Fruit fly (Drosophila melanogaster): ENCODE data around the gene CG7857.
A peak's percentile ranks its signal among the peaks of the same experiment; 100 is the strongest.

Gene CG7857

DNA sequence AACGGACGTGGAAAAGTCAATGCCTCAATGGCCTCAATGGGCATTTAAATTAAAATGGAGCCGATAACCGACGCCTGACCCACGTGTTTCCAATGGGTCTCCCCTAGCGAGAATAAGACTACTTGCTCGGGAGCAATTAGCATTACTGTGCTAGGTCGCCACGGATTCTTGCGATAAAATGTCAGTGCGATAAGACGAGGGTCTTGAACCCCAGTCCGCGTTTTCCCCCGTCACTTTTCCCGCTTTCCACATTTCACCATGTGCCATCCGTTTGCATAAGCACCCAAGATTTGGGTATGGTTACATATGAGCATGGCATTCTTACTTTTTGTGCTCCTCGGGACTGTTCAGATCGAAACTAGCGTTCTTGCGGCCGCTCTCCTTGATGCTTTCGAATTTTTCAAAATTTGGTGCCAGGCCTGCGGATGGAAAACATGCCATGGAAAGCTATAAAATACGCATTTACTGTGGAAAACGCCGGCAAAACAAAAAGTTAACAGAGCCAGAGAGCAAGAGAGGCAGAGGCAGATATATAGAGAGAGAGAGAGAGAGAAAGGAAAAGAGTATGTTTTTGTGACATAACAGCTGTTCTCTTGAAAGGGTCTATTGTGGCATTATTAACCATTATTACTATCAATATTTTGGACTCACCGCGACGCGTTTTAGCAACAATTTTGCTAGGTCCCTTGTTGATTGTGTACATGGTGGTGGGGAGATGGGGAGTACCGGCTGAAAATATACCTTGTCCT, 2.6 kb upstream of the CG7857 start:
- peak; percentile 80 to 81 for TF ChIP-seq dl (GFP tag; optimal IDR thresholded peaks at IDR 0.05; ENCODE audit: insufficient read depth in 1 of 2, partially characterized antibody in 2 of 2)
- no peak for TF ChIP-seq woc (GFP tag; optimal IDR thresholded peaks at IDR 0.05)
- no peak for TF ChIP-seq Rel (GFP tag; optimal IDR thresholded peaks at IDR 0.05)
- TF ChIP-seq Rel (tag; optimal IDR thresholded peaks at IDR 0.05) = peak; percentile 95
- no peak for TF ChIP-seq br (GFP tag; optimal IDR thresholded peaks at IDR 0.05)
- TF ChIP-seq Dif (GFP tag; optimal IDR thresholded peaks at IDR 0.05; ENCODE audit: partially characterized antibody) = peak; percentile 92
- no peak for TF ChIP-seq CrebA (GFP tag; optimal IDR thresholded peaks at IDR 0.05; ENCODE audit: borderline replicate concordance)

DNA sequence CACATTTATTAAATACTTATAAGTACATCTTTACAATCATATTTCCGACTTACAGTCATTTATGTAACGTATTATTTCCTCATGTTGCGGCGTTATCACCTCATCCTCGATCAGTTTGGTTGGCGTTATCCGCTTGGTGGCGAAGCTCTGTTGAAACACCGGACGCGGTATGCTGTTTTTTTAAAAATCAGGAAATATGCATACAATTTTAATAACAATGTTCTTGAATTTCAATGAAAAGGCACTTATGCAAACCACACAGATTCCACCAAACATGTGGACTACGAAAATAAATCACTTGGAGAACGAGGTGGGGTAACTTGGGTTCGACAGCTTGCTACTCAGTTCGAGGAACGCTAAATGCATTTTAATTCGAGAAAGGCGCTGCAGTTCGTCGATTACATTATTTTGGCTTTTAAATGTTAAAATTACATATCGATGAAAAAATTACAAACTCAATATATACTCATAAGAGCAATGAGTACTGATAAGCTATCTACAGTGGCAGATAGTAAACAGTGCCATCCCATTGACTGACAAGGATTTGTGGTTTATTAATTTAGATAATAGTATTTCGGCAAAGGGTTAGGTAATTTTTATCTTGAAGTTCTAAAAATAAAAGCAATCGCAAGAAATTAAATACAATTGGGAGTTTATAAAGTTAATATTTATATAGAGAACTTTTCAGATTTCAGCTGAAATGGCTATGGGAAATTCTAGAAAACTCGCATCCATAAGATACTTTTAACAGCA, 1.7 kb upstream of the CG7857 start:
- TF ChIP-seq foxo (GFP tag; optimal IDR thresholded peaks at IDR 0.05) (no peak), sage (GFP tag; optimal IDR thresholded peaks at IDR 0.05) (peak; percentile 2)

DNA sequence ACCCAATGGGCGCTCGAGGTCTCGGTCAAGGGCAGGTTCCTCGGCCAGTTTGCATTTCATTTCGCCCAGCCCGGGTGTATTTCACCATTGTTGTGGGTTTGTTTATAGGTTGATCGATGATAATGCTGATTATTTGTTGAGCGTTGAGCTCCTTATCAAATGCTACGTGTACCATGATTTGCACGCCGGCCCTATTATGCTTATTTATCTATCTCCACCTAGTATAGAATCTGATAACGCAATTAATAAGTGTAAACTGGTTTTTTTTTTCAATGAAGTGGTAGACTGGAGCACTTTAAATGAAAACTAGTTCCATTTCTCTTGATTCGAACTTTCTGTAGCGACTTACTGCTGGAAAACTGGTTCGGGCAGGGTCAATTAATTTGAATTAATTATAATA, 2.4 kb downstream of the CG7857 start:
- TF ChIP-seq ey (GFP tag; optimal IDR thresholded peaks at IDR 0.05) = no peak
- no peak for TF ChIP-seq Myc (optimal IDR thresholded peaks at IDR 0.05)
- TF ChIP-seq Hr78 (GFP tag; optimal IDR thresholded peaks at IDR 0.05) = no peak
- no peak for TF ChIP-seq dl (GFP tag; optimal IDR thresholded peaks at IDR 0.05; ENCODE audit: insufficient read depth in 1 of 2, partially characterized antibody in 2 of 2)
- no peak for TF ChIP-seq woc (GFP tag; optimal IDR thresholded peaks at IDR 0.05)
- no peak for TF ChIP-seq fru (GFP tag; optimal IDR thresholded peaks at IDR 0.05)
- no peak for TF ChIP-seq CG9705 (GFP tag; optimal IDR thresholded peaks at IDR 0.05)
- no peak for TF ChIP-seq CG32264 (GFP tag; optimal IDR thresholded peaks at IDR 0.05)
- TF ChIP-seq usp (GFP tag; optimal IDR thresholded peaks at IDR 0.05) = no peak
- no peak for TF ChIP-seq Dif (GFP tag; optimal IDR thresholded peaks at IDR 0.05; ENCODE audit: partially characterized antibody)
- no peak for TF ChIP-seq lola (GFP tag; optimal IDR thresholded peaks at IDR 0.05)
- TF ChIP-seq dsf (GFP tag; optimal IDR thresholded peaks at IDR 0.05; ENCODE audit: borderline replicate concordance) = no peak
- TF ChIP-seq psq (GFP tag; optimal IDR thresholded peaks at IDR 0.05) = no peak
- no peak for TF ChIP-seq jim (GFP tag; optimal IDR thresholded peaks at IDR 0.05)
- TF ChIP-seq Jra (GFP tag; optimal IDR thresholded peaks at IDR 0.05) = no peak
- no peak for TF ChIP-seq br (GFP tag; optimal IDR thresholded peaks at IDR 0.05)
- no peak for TF ChIP-seq Mio (GFP tag; optimal IDR thresholded peaks at IDR 0.05)
- TF ChIP-seq N (GFP tag; optimal IDR thresholded peaks at IDR 0.05) = no peak

DNA sequence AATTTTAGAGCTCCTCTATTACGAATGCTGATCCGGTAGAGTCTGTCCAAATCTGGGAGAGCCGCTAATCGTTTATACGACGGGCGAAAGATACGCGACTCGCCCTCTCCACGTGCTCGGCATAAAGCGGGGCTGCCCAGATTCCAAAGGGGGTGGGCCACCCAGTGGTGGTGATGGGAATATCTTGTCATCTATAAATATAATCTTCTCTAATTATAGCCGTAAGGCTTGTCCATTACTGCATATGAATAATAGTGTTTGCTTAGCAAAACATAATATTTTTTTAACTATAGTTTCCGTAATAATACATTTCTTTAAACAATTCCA, 3.1 kb downstream of the CG7857 start:
- no peak for TF ChIP-seq sage (GFP tag; optimal IDR thresholded peaks at IDR 0.05)
- peak; percentile 32 for TF ChIP-seq woc (GFP tag; optimal IDR thresholded peaks at IDR 0.05)

DNA sequence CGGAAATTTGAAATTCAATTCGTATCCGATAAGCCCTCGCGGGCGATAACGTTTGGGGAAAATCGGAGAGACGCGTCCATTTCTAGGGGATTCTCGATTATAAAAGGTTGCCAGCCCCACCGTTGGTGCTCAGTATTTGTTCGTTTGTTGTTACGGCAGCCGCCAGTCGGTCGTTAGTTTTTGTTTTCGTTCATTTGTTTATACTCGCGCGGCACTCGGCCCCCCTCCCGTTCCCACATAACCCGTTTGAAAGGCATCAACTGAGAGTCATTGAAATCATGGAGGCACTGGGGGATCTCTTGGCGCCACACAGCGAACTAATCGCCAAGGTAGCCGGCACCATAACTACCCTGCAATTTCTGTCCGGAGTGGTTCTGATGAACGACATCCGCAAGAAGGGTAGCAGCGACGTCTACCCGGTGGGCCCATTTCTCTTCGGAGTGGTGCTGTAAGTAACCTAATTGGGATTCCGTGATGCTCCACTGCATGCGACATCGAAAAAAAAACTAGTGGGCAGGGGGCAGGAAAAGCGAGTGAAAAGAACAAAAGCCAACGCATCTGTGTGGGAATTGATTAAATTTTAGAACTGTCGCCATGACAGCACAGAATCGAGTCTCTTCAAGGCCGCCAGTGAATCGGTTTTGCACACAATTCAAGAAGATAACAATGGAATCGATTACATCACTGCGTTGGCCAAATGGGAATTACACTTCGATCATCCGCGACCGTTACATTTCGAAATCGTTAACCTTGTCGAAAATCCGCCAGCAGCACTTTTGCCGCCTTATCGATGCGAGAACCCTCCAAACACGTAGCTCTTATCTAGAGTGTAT, 3.7 kb downstream of the CG7857 start, which contains the start of gene CG7272:
Gene CG7272, plus strand, starts transcription at position 126 of the 833 bp plus-strand sequence.
- peak; percentile 30 for TF ChIP-seq Hr83 (GFP tag; optimal IDR thresholded peaks at IDR 0.05; ENCODE audit: poor library complexity, severe bottlenecking)
- TF ChIP-seq Dif (GFP tag; optimal IDR thresholded peaks at IDR 0.05; ENCODE audit: partially characterized antibody) = peak; percentile 64
- no peak for TF ChIP-seq GATAd (GFP tag; optimal IDR thresholded peaks at IDR 0.05)
- peak; percentile 86 for TF ChIP-seq jim (GFP tag; optimal IDR thresholded peaks at IDR 0.05)
- no peak for TF ChIP-seq fru (GFP tag; optimal IDR thresholded peaks at IDR 0.05)
- no peak for TF ChIP-seq pan (optimal IDR thresholded peaks at IDR 0.05)
- no peak for TF ChIP-seq dmrt93B (GFP tag; optimal IDR thresholded peaks at IDR 0.05)
- TF ChIP-seq h (GFP tag; optimal IDR thresholded peaks at IDR 0.05) = peak; percentile 51
- no peak for TF ChIP-seq dl (GFP tag; optimal IDR thresholded peaks at IDR 0.05; ENCODE audit: insufficient read depth in 1 of 2, partially characterized antibody in 2 of 2)
- no peak for TF ChIP-seq Myc (optimal IDR thresholded peaks at IDR 0.05)
- no peak for TF ChIP-seq Hr78 (GFP tag; optimal IDR thresholded peaks at IDR 0.05)
- no peak for TF ChIP-seq brk (GFP tag; optimal IDR thresholded peaks at IDR 0.05)
- no peak for TF ChIP-seq Jra (GFP tag; optimal IDR thresholded peaks at IDR 0.05)
- no peak for TF ChIP-seq HLH106 (tag; optimal IDR thresholded peaks at IDR 0.05)
- TF ChIP-seq sage (GFP tag; optimal IDR thresholded peaks at IDR 0.05) = no peak
- TF ChIP-seq CG32264 (GFP tag; optimal IDR thresholded peaks at IDR 0.05) = no peak
- TF ChIP-seq foxo (GFP tag; optimal IDR thresholded peaks at IDR 0.05) = no peak
- peak; percentile 13 for TF ChIP-seq Sp1 (GFP tag; optimal IDR thresholded peaks at IDR 0.05)
- peak; percentile 42 for TF ChIP-seq br (GFP tag; optimal IDR thresholded peaks at IDR 0.05)
- TF ChIP-seq rgr (GFP tag; optimal IDR thresholded peaks at IDR 0.05) = peak; percentile 61
- no peak for TF ChIP-seq Rel (GFP tag; optimal IDR thresholded peaks at IDR 0.05)
- peak; percentile 96 for TF ChIP-seq Rel (tag; optimal IDR thresholded peaks at IDR 0.05)
- TF ChIP-seq woc (GFP tag; optimal IDR thresholded peaks at IDR 0.05) = peak; percentile 29

Measured in whole organism, wandering third instar larva.